Worm (Caenorhabditis elegans) whole organism, L1 larva: Measurements from ENCODE around the gene C44C10.5.

Experiments used
- C04F5.9 ChIP-seq: sonication (generic microtip); optimal IDR thresholded peaks from 2 replicates; lab custom pipeline; 2016; ENCODE audit warnings: missing genetic modification characterization, missing compliant biosample characterization
- C16A3.4 ChIP-seq: fragments of 150-350 bp; optimal IDR thresholded peaks from 2 replicates; lab custom pipeline; 2014; ENCODE audit warnings: missing biosample characterization, missing genetic modification characterization
- blmp-1 ChIP-seq: fragments of 150-350 bp; optimal IDR thresholded peaks from 2 replicates; lab custom pipeline; 2014; ENCODE audit warnings: missing biosample characterization, missing genetic modification characterization
- ceh-8 ChIP-seq: fragments of 200-800 bp; sonication (Bioruptor generic); optimal IDR thresholded peaks from 2 replicates; lab custom pipeline; 2018; ENCODE audit warnings: mild to moderate bottlenecking, missing genetic modification characterization, moderate library complexity, missing compliant biosample characterization
- ceh-88 ChIP-seq: fragments of 200-800 bp; sonication (Bioruptor generic); IDR thresholded peaks from 2 replicates; pipeline ENCODE4 v1.3.6; 2022; ENCODE audit warnings: missing genetic modification characterization, missing compliant biosample characterization
- ceh-90 ChIP-seq: sonication (generic microtip); optimal IDR thresholded peaks from 2 replicates; lab custom pipeline; 2016; ENCODE audit warnings: missing genetic modification characterization, missing compliant biosample characterization
- ces-1 ChIP-seq: fragments of 150-350 bp; optimal IDR thresholded peaks from 2 replicates; lab custom pipeline; 2014; ENCODE audit warnings: missing biosample characterization, missing genetic modification reagents, missing genetic modification characterization
- egl-13 ChIP-seq: sonication (generic microtip); optimal IDR thresholded peaks from 2 replicates; lab custom pipeline; 2016; ENCODE audit warnings: missing genotype, missing genetic modification reagents, missing genetic modification characterization, missing compliant biosample characterization
- egl-27 ChIP-seq, 2 experiments: fragments of 150-350 bp in 1 of 2; sonication (generic microtip); optimal IDR thresholded peaks; 3 replicates each; lab custom pipeline; 2017 to 2018; ENCODE audit warnings: missing biosample characterization in 2 of 2, missing genetic modification characterization in 2 of 2, missing genetic modification reagents in 2 of 2
- elt-2 ChIP-seq: sonication (generic microtip); optimal IDR thresholded peaks from 2 replicates; lab custom pipeline; 2016; ENCODE audit warnings: missing genetic modification characterization, mild to moderate bottlenecking, inconsistent platforms, missing compliant biosample characterization, missing genetic modification reagents
- elt-3 ChIP-seq, 6 experiments: fragments of 150-350 bp in 1 of 6; sonication (generic microtip); optimal IDR thresholded peaks; 2 replicates each; lab custom pipeline; 2017 to 2018; ENCODE audit warnings: missing biosample characterization in 6 of 6, missing genetic modification characterization in 6 of 6, inconsistent platforms in 1 of 6
- hlh-17 ChIP-seq: fragments of 200-800 bp; sonication (Bioruptor generic); optimal IDR thresholded peaks from 2 replicates; lab custom pipeline; 2018; ENCODE audit warnings: missing genetic modification characterization, mild to moderate bottlenecking, missing compliant biosample characterization, moderate library complexity, borderline replicate concordance
- hlh-4 ChIP-seq: sonication (generic microtip); optimal IDR thresholded peaks from 2 replicates; lab custom pipeline; 2016; ENCODE audit warnings: mild to moderate bottlenecking, missing genetic modification characterization, missing compliant biosample characterization
- irx-1 ChIP-seq: sonication (generic microtip); optimal IDR thresholded peaks from 2 replicates; lab custom pipeline; 2016; ENCODE audit warnings: missing genetic modification characterization, missing compliant biosample characterization
- jun-1 ChIP-seq: fragments of 150-350 bp; optimal IDR thresholded peaks from 2 replicates; lab custom pipeline; 2014; ENCODE audit warnings: missing biosample characterization, missing genetic modification reagents, missing genetic modification characterization
- lin-14 ChIP-seq: fragments of 200-800 bp; sonication (Bioruptor generic); optimal IDR thresholded peaks from 2 replicates; lab custom pipeline; 2018; ENCODE audit warnings: mild to moderate bottlenecking, missing genetic modification characterization, moderate library complexity, missing compliant biosample characterization
- lin-15B ChIP-seq: fragments of 150-350 bp; sonication (generic microtip); optimal IDR thresholded peaks from 3 replicates; lab custom pipeline; 2014; ENCODE audit warnings: missing biosample characterization, missing genetic modification characterization
- lsy-2 ChIP-seq, 2 experiments: fragments of 150-350 bp; optimal IDR thresholded peaks; 2 replicates each; lab custom pipeline; 2014; ENCODE audit warnings: missing biosample characterization in 2 of 2, missing genetic modification characterization in 2 of 2
- mab-9 ChIP-seq: fragments of 200-800 bp; sonication (Bioruptor generic); IDR thresholded peaks from 2 replicates; pipeline ENCODE4 v1.3.6; 2022; ENCODE audit warnings: missing genetic modification reagents, missing genetic modification characterization, missing compliant biosample characterization
- mdl-1 ChIP-seq, 2 experiments: fragments of 150-350 bp; optimal IDR thresholded peaks; 2 replicates each; lab custom pipeline; 2014 to 2017; ENCODE audit warnings: missing biosample characterization in 2 of 2, missing genetic modification characterization in 2 of 2, inconsistent platforms in 1 of 2
- mep-1 ChIP-seq: fragments of 150-350 bp; optimal IDR thresholded peaks from 2 replicates; lab custom pipeline; 2014; ENCODE audit warnings: missing biosample characterization, missing genetic modification characterization
- nhr-12 ChIP-seq: sonication (generic microtip); optimal IDR thresholded peaks from 2 replicates; lab custom pipeline; 2017; ENCODE audit warnings: missing biosample characterization, missing genetic modification characterization
- nhr-19 ChIP-seq: fragments of 200-800 bp; sonication (Bioruptor generic); conservative IDR thresholded peaks from 2 replicates; pipeline ENCODE4 v1.3.6; 2022; ENCODE audit warnings: missing genetic modification characterization, missing compliant biosample characterization
- nhr-20 ChIP-seq: sonication (generic microtip); optimal IDR thresholded peaks from 2 replicates; lab custom pipeline; 2016; ENCODE audit warnings: mild to moderate bottlenecking, missing genetic modification characterization, missing compliant biosample characterization
- nhr-47 ChIP-seq: sonication (generic microtip); optimal IDR thresholded peaks from 2 replicates; lab custom pipeline; 2016; ENCODE audit warnings: mild to moderate bottlenecking, missing genetic modification characterization, moderate library complexity, missing compliant biosample characterization
- nhr-71 ChIP-seq: sonication (generic microtip); optimal IDR thresholded peaks from 2 replicates; lab custom pipeline; 2016; ENCODE audit warnings: mild to moderate bottlenecking, missing genetic modification characterization, moderate library complexity, missing compliant biosample characterization
- nhr-76 ChIP-seq: sonication (generic microtip); optimal IDR thresholded peaks from 2 replicates; lab custom pipeline; 2017; ENCODE audit warnings: missing biosample characterization, missing genetic modification characterization
- nhr-77 ChIP-seq: fragments of 150-350 bp; optimal IDR thresholded peaks from 2 replicates; lab custom pipeline; 2014; ENCODE audit warnings: missing biosample characterization, missing genetic modification characterization
- nhr-90 ChIP-seq: sonication (generic microtip); optimal IDR thresholded peaks from 2 replicates; lab custom pipeline; 2016; ENCODE audit warnings: mild to moderate bottlenecking, missing genetic modification characterization, missing compliant biosample characterization; ENCODE audit not compliant: poor library complexity
- pqm-1 ChIP-seq: sonication (generic microtip); optimal IDR thresholded peaks from 3 replicates; lab custom pipeline; 2017; ENCODE audit warnings: missing biosample characterization, missing genetic modification characterization
- rnt-1 ChIP-seq: sonication (generic microtip); optimal IDR thresholded peaks from 2 replicates; lab custom pipeline; 2016; ENCODE audit warnings: mild to moderate bottlenecking, missing genetic modification characterization, moderate library complexity, missing compliant biosample characterization
- skn-1 ChIP-seq: fragments of 150-350 bp; optimal IDR thresholded peaks from 2 replicates; lab custom pipeline; 2014; ENCODE audit warnings: missing biosample characterization, missing genetic modification characterization
- snu-23 ChIP-seq: sonication (generic microtip); optimal IDR thresholded peaks from 2 replicates; lab custom pipeline; 2016; ENCODE audit warnings: missing genetic modification characterization, missing compliant biosample characterization
- sup-37 ChIP-seq: fragments of 200-800 bp; sonication (Bioruptor generic); optimal IDR thresholded peaks from 2 replicates; lab custom pipeline; 2018; ENCODE audit warnings: mild to moderate bottlenecking, missing genetic modification characterization, missing compliant biosample characterization
- swsn-7 ChIP-seq: sonication (generic microtip); optimal IDR thresholded peaks from 2 replicates; lab custom pipeline; 2016; ENCODE audit warnings: missing genetic modification characterization, missing compliant biosample characterization
- tbx-2 ChIP-seq: sonication (generic microtip); optimal IDR thresholded peaks from 2 replicates; lab custom pipeline; 2016; ENCODE audit warnings: missing genetic modification characterization, missing compliant biosample characterization
- tlp-1 ChIP-seq: fragments of 150-350 bp; optimal IDR thresholded peaks from 2 replicates; lab custom pipeline; 2014; ENCODE audit warnings: missing biosample characterization, missing genetic modification characterization
- unc-62 ChIP-seq: fragments of 150-350 bp; optimal IDR thresholded peaks from 2 replicates; lab custom pipeline; 2014; ENCODE audit warnings: missing biosample characterization, missing genetic modification reagents, missing genetic modification characterization
- unc-98 ChIP-seq: fragments of 200-800 bp; sonication (Bioruptor generic); IDR thresholded peaks from 2 replicates; pipeline ENCODE4 v1.3.6; 2022; ENCODE audit warnings: missing genetic modification characterization, missing compliant biosample characterization
- xbp-1 ChIP-seq: sonication (generic microtip); optimal IDR thresholded peaks from 2 replicates; lab custom pipeline; 2016; ENCODE audit warnings: missing genetic modification characterization, missing compliant biosample characterization
- zag-1 ChIP-seq: fragments of 150-350 bp; optimal IDR thresholded peaks from 2 replicates; lab custom pipeline; 2014; ENCODE audit warnings: missing biosample characterization, missing genetic modification characterization

C44C10.5 gene

ce11 chrX:11645517-11645916, 44.8 kb upstream of the C44C10.5 start:
- TF ChIP-seq C16A3.4 (tag; lab: Kevin White, UChicago), result peak; percentile 25
- TF ChIP-seq egl-27 (tag; optimal IDR thresholded peaks at IDR 0.05; lab: Kevin White, UChicago), result no peak
- TF ChIP-seq rnt-1 (tag; lab: Kevin White, UChicago), result peak; percentile 35
- peak; percentile 43 for TF ChIP-seq nhr-20
- no peak for TF ChIP-seq unc-62 (GFP tag; lab: Kevin White, UChicago)
- TF ChIP-seq ceh-90, result no peak
- TF ChIP-seq mdl-1 (tag; optimal IDR thresholded peaks at IDR 0.05; lab: Kevin White, UChicago), result peak in 1 of 2 experiments; percentile 40
- no peak for TF ChIP-seq pqm-1 (tag; lab: Kevin White, UChicago)
- peak; percentile 25 for TF ChIP-seq tbx-2
- peak; percentile 49 for TF ChIP-seq snu-23
- TF ChIP-seq ceh-8, result no peak
- peak in 1 of 6 experiments; percentile 49 for TF ChIP-seq elt-3 (tag; optimal IDR thresholded peaks at IDR 0.05; lab: Kevin White, UChicago)
- TF ChIP-seq lin-14 (GFP tag; lab: Kevin White, UChicago), result peak; percentile 5
- TF ChIP-seq lsy-2 (tag; optimal IDR thresholded peaks at IDR 0.05; lab: Kevin White, UChicago), result peak in 1 of 2 experiments; percentile 2
- peak; percentile 62 for TF ChIP-seq nhr-71
- peak; percentile 36 for TF ChIP-seq mep-1 (tag; lab: Kevin White, UChicago)
- TF ChIP-seq skn-1 (tag; lab: Kevin White, UChicago), result peak; percentile 20
- peak; percentile 35 for TF ChIP-seq nhr-47 (tag; lab: Kevin White, UChicago)
- peak; percentile 58 for TF ChIP-seq nhr-90 (tag; lab: Kevin White, UChicago)
- TF ChIP-seq elt-2 (tag; lab: Kevin White, UChicago), result peak; percentile 27
- TF ChIP-seq blmp-1 (tag; lab: Kevin White, UChicago), result peak; percentile 23
- peak; percentile 21 for TF ChIP-seq swsn-7 (tag; lab: Kevin White, UChicago)
- peak; percentile 14; the same call in 1 of the 2 replicates for TF ChIP-seq nhr-19 (GFP tag; lab: Robert Waterston, UW)
- TF ChIP-seq C04F5.9 (tag; lab: Kevin White, UChicago), result no peak
- TF ChIP-seq, all 84 proteins: peak for 18

ce11 chrX:11647165-11647564, 43.2 kb upstream of the C44C10.5 start, which contains the start of gene T04F8.8:
Gene T04F8.8 (plus strand): TSS chrX:11647465.
- TF ChIP-seq nhr-47 (tag; lab: Kevin White, UChicago) (no peak), ceh-8 (no peak), hlh-17 (GFP tag; lab: Kevin White, UChicago) (no peak), pqm-1 (tag; lab: Kevin White, UChicago) (no peak), nhr-76 (no peak), C04F5.9 (tag; lab: Kevin White, UChicago) (no peak), lin-14 (GFP tag; lab: Kevin White, UChicago) (peak; percentile 22), blmp-1 (tag; lab: Kevin White, UChicago) (peak; percentile 47), xbp-1 (tag; lab: Kevin White, UChicago) (no peak), ces-1 (GFP tag; lab: Kevin White, UChicago) (no peak), elt-3 (tag; optimal IDR thresholded peaks at IDR 0.05; lab: Kevin White, UChicago) (peak in 1 of 6 experiments; percentile 16), sup-37 (no peak), egl-13 (tag; lab: Kevin White, UChicago) (no peak), nhr-71 (peak; percentile 10), C16A3.4 (tag; lab: Kevin White, UChicago) (no peak), zag-1 (tag; lab: Kevin White, UChicago) (no peak), irx-1 (tag; lab: Kevin White, UChicago) (no peak), hlh-4 (tag; lab: Kevin White, UChicago) (no peak), jun-1 (no peak), nhr-12 (tag; lab: Kevin White, UChicago) (no peak), tlp-1 (tag; lab: Kevin White, UChicago) (no peak), nhr-77 (tag; lab: Kevin White, UChicago) (no peak), unc-98 (no peak), mab-9 (GFP tag; lab: Robert Waterston, UW) (no peak), ceh-88 (GFP tag; lab: Robert Waterston, UW) (no peak), lin-15B (tag; lab: Kevin White, UChicago) (no peak)
- TF ChIP-seq, all 84 proteins: peak for 4
